Worm (Caenorhabditis elegans) whole organism, midembryonic: ENCODE data around the gene str-35.

Experiments
- flt-1 ChIP-seq: fragments of 200-800 bp; sonication (Bioruptor generic); IDR thresholded peaks from 2 replicates; pipeline ENCODE4 v1.3.6; 2022; ENCODE audit warnings: missing genetic modification characterization, missing compliant biosample characterization
- ref-1 ChIP-seq: fragments of 200-800 bp; sonication (Bioruptor generic); conservative IDR thresholded peaks from 2 replicates; pipeline ENCODE4 v1.3.6; 2022; ENCODE audit warnings: missing genetic modification reagents, missing genetic modification characterization, missing compliant biosample characterization
- ztf-23 ChIP-seq: fragments of 200-800 bp; sonication (Bioruptor generic); IDR thresholded peaks from 2 replicates; pipeline ENCODE4 v1.3.6; 2022; ENCODE audit warnings: missing genetic modification reagents, missing genetic modification characterization, missing compliant biosample characterization

DNA sequence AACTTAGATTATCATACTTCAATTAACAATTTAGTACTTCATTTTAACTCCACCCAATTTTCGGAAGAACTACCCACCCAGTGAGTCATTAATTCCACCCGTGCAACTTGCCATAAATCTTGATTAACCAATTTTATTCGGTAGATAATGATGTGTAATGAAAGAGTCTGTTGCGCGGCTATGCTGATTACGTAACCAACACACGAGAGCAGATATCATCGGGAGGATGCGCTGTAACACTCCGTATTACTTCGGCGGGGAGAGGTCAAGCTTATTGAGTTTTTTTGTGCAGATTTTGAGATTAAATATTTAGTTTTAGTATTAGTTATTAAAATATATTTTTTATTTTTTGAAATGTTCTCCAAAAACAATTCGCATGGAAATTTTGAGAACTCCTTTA, 14.3 kb downstream of the str-35 start:
- no peak for TF ChIP-seq ztf-23
- no peak for TF ChIP-seq flt-1 (GFP tag; lab: Robert Waterston, UW)
- no peak for TF ChIP-seq ref-1 (GFP tag; lab: Robert Waterston, UW)
